Worm (Caenorhabditis elegans) whole organism, L4 larva: ENCODE measurements around the gene mpz-6.

Experiments used
- ZK546.5 ChIP-seq, 2 experiments: sonication (generic microtip); optimal IDR thresholded peaks; 2 replicates each; lab custom pipeline; 2017; ENCODE audit warnings: missing biosample characterization in 2 of 2, missing genetic modification characterization in 2 of 2
- aly-2 ChIP-seq: sonication (generic microtip); optimal IDR thresholded peaks from 2 replicates; lab custom pipeline; 2018; ENCODE audit warnings: missing biosample characterization, missing genetic modification characterization
- ces-1 ChIP-seq: fragments of 150-350 bp; sonication (generic microtip); optimal IDR thresholded peaks from 4 replicates; lab custom pipeline; 2014; ENCODE audit warnings: missing biosample characterization, missing genetic modification reagents, missing genetic modification characterization
- cey-2 ChIP-seq: sonication (generic microtip); optimal IDR thresholded peaks from 3 replicates; lab custom pipeline; 2017; ENCODE audit warnings: missing genetic modification characterization, mild to moderate bottlenecking, missing compliant biosample characterization, antibody characterized with exemption, borderline replicate concordance; ENCODE audit not compliant: insufficient read depth
- madf-5 ChIP-seq, 2 experiments: fragments of 200-800 bp; sonication (Bioruptor generic); IDR thresholded peaks; 2 replicates each; pipeline ENCODE4 v1.3.6; 2022; ENCODE audit warnings: missing compliant biosample characterization in 2 of 2, missing genetic modification characterization in 2 of 2
- nhr-28 ChIP-seq: fragments of 150-350 bp; optimal IDR thresholded peaks from 2 replicates; lab custom pipeline; 2014; ENCODE audit warnings: missing biosample characterization, missing genetic modification characterization
- unc-39 ChIP-seq: sonication (generic microtip); optimal IDR thresholded peaks from 2 replicates; lab custom pipeline; 2017; ENCODE audit warnings: missing biosample characterization, missing genetic modification characterization
- unc-62 ChIP-seq, 3 experiments: fragments of 150-350 bp in 1 of 3; sonication (generic microtip); optimal IDR thresholded peaks in 2 of 3; peaks in 1 of 3; 1 replicate in 1 of 3; 2 replicates in 2 of 3; lab custom pipeline; 2014 to 2017; ENCODE audit warnings: missing biosample characterization in 3 of 3, missing genetic modification characterization in 3 of 3, missing genetic modification reagents in 3 of 3, missing genotype in 1 of 3

DNA sequence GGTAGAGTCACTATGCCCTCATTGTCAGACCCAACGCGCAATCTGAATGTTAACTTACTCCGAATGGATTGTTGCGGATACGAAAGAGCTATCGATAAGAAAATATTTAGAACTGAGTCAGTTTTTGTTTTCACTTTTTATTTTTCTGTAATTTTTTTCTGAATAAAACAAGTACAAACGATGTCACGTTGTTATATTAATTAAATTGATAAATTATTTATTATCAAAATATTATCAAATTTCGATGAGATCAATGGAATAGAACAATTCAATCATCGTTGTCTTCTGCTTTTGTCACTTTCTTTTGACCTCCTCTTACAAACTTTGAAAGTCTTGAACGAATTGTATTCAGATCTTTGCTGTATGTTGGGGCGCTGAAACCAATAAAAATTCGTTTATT lies at the start of gene mpz-6:
- no peak for TF ChIP-seq unc-62 (GFP tag; optimal IDR thresholded peaks at IDR 0.05 in 1 of 2; lab: Kevin White, UChicago)
- no peak for TF ChIP-seq unc-62 (tag; optimal IDR thresholded peaks at IDR 0.05; lab: Kevin White, UChicago)
- TF ChIP-seq unc-39: no peak
- no peak for TF ChIP-seq ces-1 (GFP tag; lab: Kevin White, UChicago)
- TF ChIP-seq madf-5 (GFP tag; IDR thresholded peaks at IDR 0.05; lab: Robert Waterston, UW): no peak
- no peak for TF ChIP-seq ZK546.5 (tag; optimal IDR thresholded peaks at IDR 0.05; lab: Kevin White, UChicago)
- no peak for TF ChIP-seq cey-2
- no peak for TF ChIP-seq aly-2
- no peak for TF ChIP-seq nhr-28 (tag; lab: Kevin White, UChicago)
